ENCODE assay signal across 5 fruit fly cellular contexts in genomic region chrX:13644696-13645393, dm6.
TF ChIP-seq lines count a peak whose summit lies in the region.

No protein-coding gene starts in this region.

- TF ChIP-seq CTCF in whole organism, embryonic (GFP tag; optimal IDR thresholded peaks at IDR 0.05; lab: Kevin White, UChicago): no peak

TF ChIP-seq in whole organism, adult, 20 proteins besides CTCF, POLR2A, EP300 and RAD21:
- TF ChIP-seq CG7101 (tag; optimal IDR thresholded peaks at IDR 0.05; lab: Kevin White, UChicago) (peak; percentile 37), bab1 (GFP tag; optimal IDR thresholded peaks at IDR 0.05; lab: Kevin White, UChicago) (no peak), kay (GFP tag; lab: Kevin White, UChicago; ENCODE audit: borderline replicate concordance) (peak; percentile 65)

TF ChIP-seq in whole organism, embryonic, 481 proteins besides CTCF, POLR2A, EP300 and RAD21 (continues in another document):
- TF ChIP-seq fd96Cb (tag; optimal IDR thresholded peaks at IDR 0.05; lab: Kevin White, UChicago) (peak; percentile 40), nau (GFP tag; optimal IDR thresholded peaks at IDR 0.05; lab: Kevin White, UChicago) (peak; percentile 75), pan (optimal IDR thresholded peaks at IDR 0.05; lab: Kevin White, UChicago) (no peak), pan (GFP tag; optimal IDR thresholded peaks at IDR 0.05 in 1 of 2, IDR thresholded peaks at IDR 0.05 in 1 of 2) (no peak), CG13296 (GFP tag; optimal IDR thresholded peaks at IDR 0.05; lab: Kevin White, UChicago) (peak; percentile 1), grn (GFP tag; optimal IDR thresholded peaks at IDR 0.05; lab: Kevin White, UChicago) (peak; percentile 16), CG4360 (GFP tag; IDR thresholded peaks at IDR 0.05; lab: Robert Waterston, UW) (0 out of 2 replicates have a peak, but pooled peaks have one; percentile 22), pita (GFP tag; optimal IDR thresholded peaks at IDR 0.05; lab: Kevin White, UChicago) (no peak), dmrt99B (tag; optimal IDR thresholded peaks at IDR 0.05; lab: Kevin White, UChicago) (peak; percentile 47), CG17361 (GFP tag; IDR thresholded peaks at IDR 0.05; lab: Robert Waterston, UW) (peak; percentile 32; the same call in 2 of the 3 replicates), unc-4 (GFP tag; IDR thresholded peaks at IDR 0.05; lab: Robert Waterston, UW; ENCODE audit: partially characterized antibody) (no peak), CG5180 (GFP tag; optimal IDR thresholded peaks at IDR 0.05; lab: Kevin White, UChicago) (no peak), Sry-β (GFP tag; optimal IDR thresholded peaks at IDR 0.05; lab: Kevin White, UChicago) (peak; percentile 1), CG10267 (tag; optimal IDR thresholded peaks at IDR 0.05; lab: Kevin White, UChicago) (peak; percentile 12), Sox102F (GFP tag; optimal IDR thresholded peaks at IDR 0.05; lab: Kevin White, UChicago) (peak; percentile 62), CG6854 (GFP tag; optimal IDR thresholded peaks at IDR 0.05; lab: Kevin White, UChicago) (peak; percentile 33), Deaf1 (tag; optimal IDR thresholded peaks at IDR 0.05; lab: Kevin White, UChicago) (no peak), ewg (GFP tag; optimal IDR thresholded peaks at IDR 0.05; lab: Kevin White, UChicago) (peak; percentile 6), bsh (GFP tag; optimal IDR thresholded peaks at IDR 0.05; lab: Kevin White, UChicago) (peak; percentile 28 to 75), sqz (GFP tag; optimal IDR thresholded peaks at IDR 0.05; lab: Kevin White, UChicago) (peak; percentile 31), CG2678 (tag; optimal IDR thresholded peaks at IDR 0.05; lab: Kevin White, UChicago) (peak; percentile 63)

TF ChIP-seq in whole organism, prepupa, 60 proteins besides CTCF, POLR2A, EP300 and RAD21 (continues in another document):
- TF ChIP-seq CG6163 (GFP tag; IDR thresholded peaks at IDR 0.05; lab: Robert Waterston, UW): peak; percentile 49; the same call in 1 of the 3 replicates
- peak; percentile 83 for TF ChIP-seq CG6808 (GFP tag; optimal IDR thresholded peaks at IDR 0.05; lab: Kevin White, UChicago)
- TF ChIP-seq lz (GFP tag; optimal IDR thresholded peaks at IDR 0.05; lab: Kevin White, UChicago): no peak
- TF ChIP-seq Sox102F (GFP tag; optimal IDR thresholded peaks at IDR 0.05; lab: Kevin White, UChicago): peak; percentile 63
- TF ChIP-seq pdm3 (GFP tag; optimal IDR thresholded peaks at IDR 0.05; lab: Kevin White, UChicago): peak; percentile 8
- TF ChIP-seq Ets96B (tag; optimal IDR thresholded peaks at IDR 0.05; lab: Kevin White, UChicago): peak; percentile 32
- peak; percentile 15 for TF ChIP-seq CG3032 (tag; optimal IDR thresholded peaks at IDR 0.05; lab: Kevin White, UChicago)
- TF ChIP-seq CG1621 (tag; optimal IDR thresholded peaks at IDR 0.05; lab: Kevin White, UChicago): peak; percentile 31
- peak; percentile 0 for TF ChIP-seq Lpt (GFP tag; optimal IDR thresholded peaks at IDR 0.05; lab: Kevin White, UChicago)
- TF ChIP-seq spab (GFP tag; optimal IDR thresholded peaks at IDR 0.05; lab: Kevin White, UChicago): peak; percentile 50
- peak; percentile 35 for TF ChIP-seq Eip75B (GFP tag; optimal IDR thresholded peaks at IDR 0.05; lab: Kevin White, UChicago)
- TF ChIP-seq fkh (GFP tag; optimal IDR thresholded peaks at IDR 0.05; lab: Kevin White, UChicago): peak; percentile 51
- peak; percentile 30 for TF ChIP-seq topi (GFP tag; optimal IDR thresholded peaks at IDR 0.05; lab: Kevin White, UChicago)
- peak; percentile 4 for TF ChIP-seq CG8319 (GFP tag; optimal IDR thresholded peaks at IDR 0.05; lab: Kevin White, UChicago)
- TF ChIP-seq svp (GFP tag; lab: Kevin White, UChicago): peak; percentile 59
- TF ChIP-seq Sox14 (GFP tag; optimal IDR thresholded peaks at IDR 0.05; lab: Kevin White, UChicago): no peak
- TF ChIP-seq CG15336 (GFP tag; IDR thresholded peaks at IDR 0.05; lab: Robert Waterston, UW): peak; percentile 38; the same call in 1 of the 2 replicates
- TF ChIP-seq eg (GFP tag; IDR thresholded peaks at IDR 0.05; lab: Robert Waterston, UW): peak; percentile 50; the same call in 2 of the 3 replicates
- peak; percentile 87 to 89 for TF ChIP-seq ss (GFP tag; optimal IDR thresholded peaks at IDR 0.05; lab: Kevin White, UChicago)
- peak; percentile 33 for TF ChIP-seq CG8632 (GFP tag; optimal IDR thresholded peaks at IDR 0.05; lab: Kevin White, UChicago)
- no peak for TF ChIP-seq CG11902 (GFP tag; optimal IDR thresholded peaks at IDR 0.05; lab: Kevin White, UChicago)
- peak; percentile 61 for TF ChIP-seq CG16779 (tag; optimal IDR thresholded peaks at IDR 0.05; lab: Kevin White, UChicago)

TF ChIP-seq in whole organism, pupa, 21 proteins besides CTCF, POLR2A, EP300 and RAD21:
- TF ChIP-seq fd96Ca (GFP tag; IDR thresholded peaks at IDR 0.05; lab: Robert Waterston, UW) (no peak), CG8159 (tag; optimal IDR thresholded peaks at IDR 0.05; lab: Kevin White, UChicago) (peak; percentile 38), CG10348 (GFP tag; IDR thresholded peaks at IDR 0.05; lab: Robert Waterston, UW) (no peak), Pif1A (GFP tag; optimal IDR thresholded peaks at IDR 0.05; lab: Kevin White, UChicago) (peak; percentile 56), gl (tag; optimal IDR thresholded peaks at IDR 0.05; lab: Kevin White, UChicago) (peak; percentile 80), CG17806 (tag; optimal IDR thresholded peaks at IDR 0.05; lab: Kevin White, UChicago) (no peak), CG4496 (GFP tag; IDR thresholded peaks at IDR 0.05; lab: Robert Waterston, UW) (peak; percentile 49; the same call in 2 of the 3 replicates), CG15710 (tag; optimal IDR thresholded peaks at IDR 0.05; lab: Kevin White, UChicago) (peak; percentile 46), D1 (tag; optimal IDR thresholded peaks at IDR 0.05; lab: Kevin White, UChicago) (no peak), Snoo (tag; optimal IDR thresholded peaks at IDR 0.05; lab: Kevin White, UChicago) (peak; percentile 41), CG13204 (GFP tag; optimal IDR thresholded peaks at IDR 0.05; lab: Kevin White, UChicago) (peak; percentile 78), Pif1B (GFP tag; optimal IDR thresholded peaks at IDR 0.05; lab: Kevin White, UChicago) (peak; percentile 69), CG12605 (GFP tag; IDR thresholded peaks at IDR 0.05; lab: Robert Waterston, UW) (no peak), CG8301 (tag; optimal IDR thresholded peaks at IDR 0.05; lab: Kevin White, UChicago) (no peak), rn (GFP tag; IDR thresholded peaks at IDR 0.05; lab: Robert Waterston, UW) (no peak), CG9948 (tag; optimal IDR thresholded peaks at IDR 0.05; lab: Kevin White, UChicago) (no peak), CG34367 (tag; optimal IDR thresholded peaks at IDR 0.05; lab: Kevin White, UChicago) (peak; percentile 41), CG14655 (GFP tag; optimal IDR thresholded peaks at IDR 0.05; lab: Kevin White, UChicago) (peak; percentile 5), Ets98B (GFP tag; IDR thresholded peaks at IDR 0.05; lab: Robert Waterston, UW) (peak; percentile 19; the same call in 1 of the 2 replicates), CG32121 (GFP tag; IDR thresholded peaks at IDR 0.05; lab: Robert Waterston, UW) (no peak), EcR (GFP tag; optimal IDR thresholded peaks at IDR 0.05; lab: Kevin White, UChicago) (peak; percentile 61)

TF ChIP-seq in whole organism, wandering third instar larva, 38 proteins besides CTCF, POLR2A, EP300 and RAD21:
- TF ChIP-seq CrebA (GFP tag; optimal IDR thresholded peaks at IDR 0.05; lab: Kevin White, UChicago; ENCODE audit: borderline replicate concordance) (peak; percentile 19), Hnf4 (GFP tag; optimal IDR thresholded peaks at IDR 0.05; lab: Kevin White, UChicago) (peak; percentile 58), psq (GFP tag; optimal IDR thresholded peaks at IDR 0.05; lab: Kevin White, UChicago) (peak; percentile 40), h (GFP tag; optimal IDR thresholded peaks at IDR 0.05; lab: Kevin White, UChicago) (no peak)
